Worm (Caenorhabditis elegans) whole organism, L2 larva: Measurements from ENCODE around the gene nstp-2.

ENCODE experiments used
- lin-13 ChIP-seq: fragments of 150-350 bp; optimal IDR thresholded peaks from 2 replicates; lab custom pipeline; 2014; ENCODE audit warnings: missing biosample characterization, missing genetic modification reagents, missing genetic modification characterization
- lin-39 ChIP-seq: fragments of 150-350 bp; optimal IDR thresholded peaks from 2 replicates; lab custom pipeline; 2014; ENCODE audit warnings: missing biosample characterization, missing genetic modification reagents, missing genetic modification characterization
- mab-5 ChIP-seq: fragments of 150-350 bp; optimal IDR thresholded peaks from 2 replicates; lab custom pipeline; 2014; ENCODE audit warnings: missing biosample characterization, missing genetic modification characterization
- nhr-12 ChIP-seq: fragments of 150-350 bp; optimal IDR thresholded peaks from 2 replicates; lab custom pipeline; 2014; ENCODE audit warnings: missing biosample characterization, missing genetic modification characterization
- nhr-237 ChIP-seq: fragments of 150-350 bp; optimal IDR thresholded peaks from 2 replicates; lab custom pipeline; 2014; ENCODE audit warnings: missing biosample characterization, missing genetic modification characterization
- nhr-77 ChIP-seq: fragments of 150-350 bp; optimal IDR thresholded peaks from 2 replicates; lab custom pipeline; 2014; ENCODE audit warnings: missing biosample characterization, missing genetic modification characterization
- unc-39 ChIP-seq: fragments of 150-350 bp; optimal IDR thresholded peaks from 2 replicates; lab custom pipeline; 2014; ENCODE audit warnings: missing biosample characterization, missing genetic modification characterization
- unc-62 ChIP-seq: fragments of 150-350 bp; optimal IDR thresholded peaks from 2 replicates; lab custom pipeline; 2014; ENCODE audit warnings: missing biosample characterization, missing genetic modification reagents, missing genetic modification characterization
- ztf-11 ChIP-seq: sonication (generic microtip); optimal IDR thresholded peaks from 2 replicates; lab custom pipeline; 2017; ENCODE audit warnings: missing biosample characterization, missing genetic modification characterization

- TF ChIP-seq mab-5 (tag; lab: Kevin White, UChicago) (no peak), lin-39 (no peak), unc-62 (no peak), lin-13 (GFP tag; lab: Kevin White, UChicago) (no peak), nhr-237 (tag; lab: Kevin White, UChicago) (no peak), ztf-11 (tag; lab: Kevin White, UChicago) (no peak), nhr-77 (no peak), unc-39 (tag; lab: Kevin White, UChicago) (no peak), nhr-12 (tag; lab: Kevin White, UChicago) (no peak)
Measured at ce11 chrIV:6599447-6599846, 6.5 kb downstream of the nstp-2 start, which contains the start of gene F38A5.8.
